Fruit fly (Drosophila melanogaster): ENCODE measurements around the gene CG9536.

CG9536 gene

dm6 chr2L:6476753-6477152 is at the start of gene CG9536:
Gene CG9536, minus strand, starts transcription at chr2L:6476975.
- TF ChIP-seq insv (optimal IDR thresholded peaks at IDR 0.05) (no peak), Sin3A (optimal IDR thresholded peaks at IDR 0.05) (no peak), ttk (optimal IDR thresholded peaks at IDR 0.05) (no peak), Myc (optimal IDR thresholded peaks at IDR 0.05) (no peak), h (optimal IDR thresholded peaks at IDR 0.05) (no peak), psq (optimal IDR thresholded peaks at IDR 0.05) (no peak)

dm6 chr2L:6513948-6514347 is 37.2 kb upstream of the CG9536 start:
- TF ChIP-seq h (optimal IDR thresholded peaks at IDR 0.05): no peak
- TF ChIP-seq ttk (optimal IDR thresholded peaks at IDR 0.05): no peak
- TF ChIP-seq Sin3A (optimal IDR thresholded peaks at IDR 0.05): no peak
- no peak for TF ChIP-seq insv (optimal IDR thresholded peaks at IDR 0.05)
- TF ChIP-seq psq (optimal IDR thresholded peaks at IDR 0.05): no peak
- no peak for TF ChIP-seq Myc (optimal IDR thresholded peaks at IDR 0.05)

- no peak for TF ChIP-seq Myc (optimal IDR thresholded peaks at IDR 0.05)
- no peak for TF ChIP-seq ttk (optimal IDR thresholded peaks at IDR 0.05)
- no peak for TF ChIP-seq h (optimal IDR thresholded peaks at IDR 0.05)
- no peak for TF ChIP-seq psq (optimal IDR thresholded peaks at IDR 0.05)
- no peak for TF ChIP-seq Sin3A (optimal IDR thresholded peaks at IDR 0.05)
- TF ChIP-seq insv (optimal IDR thresholded peaks at IDR 0.05): no peak
Measured at dm6 chr2L:6508666-6509065, 31.9 kb upstream of the CG9536 start.

- TF ChIP-seq Myc (optimal IDR thresholded peaks at IDR 0.05): no peak
- TF ChIP-seq psq (optimal IDR thresholded peaks at IDR 0.05): no peak
- TF ChIP-seq h (optimal IDR thresholded peaks at IDR 0.05): no peak
- no peak for TF ChIP-seq insv (optimal IDR thresholded peaks at IDR 0.05)
- no peak for TF ChIP-seq Sin3A (optimal IDR thresholded peaks at IDR 0.05)
- no peak for TF ChIP-seq ttk (optimal IDR thresholded peaks at IDR 0.05)
Measured at dm6 chr2L:6503724-6504037, 26.9 kb upstream of the CG9536 start.

- TF ChIP-seq insv (optimal IDR thresholded peaks at IDR 0.05) (no peak), ttk (optimal IDR thresholded peaks at IDR 0.05) (no peak), psq (optimal IDR thresholded peaks at IDR 0.05) (no peak), Sin3A (optimal IDR thresholded peaks at IDR 0.05) (no peak), Myc (optimal IDR thresholded peaks at IDR 0.05) (no peak), h (optimal IDR thresholded peaks at IDR 0.05) (no peak)
Measured at dm6 chr2L:6502887-6503723, 26.3 kb upstream of the CG9536 start.

- TF ChIP-seq Sin3A (optimal IDR thresholded peaks at IDR 0.05) (no peak), insv (optimal IDR thresholded peaks at IDR 0.05) (no peak), ttk (optimal IDR thresholded peaks at IDR 0.05) (no peak), psq (optimal IDR thresholded peaks at IDR 0.05) (no peak), Myc (optimal IDR thresholded peaks at IDR 0.05) (no peak), h (optimal IDR thresholded peaks at IDR 0.05) (no peak)
Measured at dm6 chr2L:6500648-6501325, 24.0 kb upstream of the CG9536 start.

dm6 chr2L:6498448-6498847 is 21.7 kb upstream of the CG9536 start, which contains the start of gene CG31637:
Gene CG31637, plus strand, starts transcription at chr2L:6498647.
- no peak for TF ChIP-seq Myc (optimal IDR thresholded peaks at IDR 0.05)
- TF ChIP-seq Sin3A (optimal IDR thresholded peaks at IDR 0.05): no peak
- no peak for TF ChIP-seq psq (optimal IDR thresholded peaks at IDR 0.05)
- no peak for TF ChIP-seq ttk (optimal IDR thresholded peaks at IDR 0.05)
- TF ChIP-seq h (optimal IDR thresholded peaks at IDR 0.05): no peak
- TF ChIP-seq insv (optimal IDR thresholded peaks at IDR 0.05): no peak

dm6 chr2L:6496753-6497152 is 20.0 kb upstream of the CG9536 start, which contains the start of gene CG9550:
Gene CG9550, plus strand, starts transcription at chr2L:6497053.
- TF ChIP-seq psq (optimal IDR thresholded peaks at IDR 0.05): no peak
- TF ChIP-seq Sin3A (optimal IDR thresholded peaks at IDR 0.05): no peak
- TF ChIP-seq Myc (optimal IDR thresholded peaks at IDR 0.05): no peak
- TF ChIP-seq insv (optimal IDR thresholded peaks at IDR 0.05): no peak
- no peak for TF ChIP-seq ttk (optimal IDR thresholded peaks at IDR 0.05)
- TF ChIP-seq h (optimal IDR thresholded peaks at IDR 0.05): no peak

dm6 chr2L:6494405-6494816 is 17.6 kb upstream of the CG9536 start, which contains the start of gene CG9547:
Gene CG9547, minus strand, starts transcription at chr2L:6494532.
- TF ChIP-seq insv (optimal IDR thresholded peaks at IDR 0.05) (no peak), psq (optimal IDR thresholded peaks at IDR 0.05) (no peak), Myc (optimal IDR thresholded peaks at IDR 0.05) (no peak), Sin3A (optimal IDR thresholded peaks at IDR 0.05) (no peak), h (optimal IDR thresholded peaks at IDR 0.05) (no peak), ttk (optimal IDR thresholded peaks at IDR 0.05) (no peak)

dm6 chr2L:6490783-6491249 is 14.0 kb upstream of the CG9536 start, which contains the start of the genes Phf5a and CG31638:
Gene Phf5a, minus strand, starts transcription at chr2L:6490843.
Gene CG31638, plus strand, starts transcription at chr2L:6491061.
- TF ChIP-seq insv (optimal IDR thresholded peaks at IDR 0.05): no peak
- TF ChIP-seq Myc (optimal IDR thresholded peaks at IDR 0.05): no peak
- no peak for TF ChIP-seq h (optimal IDR thresholded peaks at IDR 0.05)
- no peak for TF ChIP-seq ttk (optimal IDR thresholded peaks at IDR 0.05)
- no peak for TF ChIP-seq psq (optimal IDR thresholded peaks at IDR 0.05)
- TF ChIP-seq Sin3A (optimal IDR thresholded peaks at IDR 0.05): no peak

- no peak for TF ChIP-seq h (optimal IDR thresholded peaks at IDR 0.05)
- no peak for TF ChIP-seq Sin3A (optimal IDR thresholded peaks at IDR 0.05)
- no peak for TF ChIP-seq psq (optimal IDR thresholded peaks at IDR 0.05)
- no peak for TF ChIP-seq insv (optimal IDR thresholded peaks at IDR 0.05)
- no peak for TF ChIP-seq Myc (optimal IDR thresholded peaks at IDR 0.05)
- no peak for TF ChIP-seq ttk (optimal IDR thresholded peaks at IDR 0.05)
Measured at dm6 chr2L:6488676-6489140, 11.9 kb upstream of the CG9536 start, which contains the start of the genes KFase and epsilonCOP. Gene KFase, minus strand, starts transcription at chr2L:6488756. Gene epsilonCOP, plus strand, starts transcription at chr2L:6489090.

Measured in Kc167 (cell line).